Worm (Caenorhabditis elegans) whole organism, L2 larva: ENCODE results near the gene col-127.

Experiments used
- C34F6.9 ChIP-seq: fragments of 150-350 bp; optimal IDR thresholded peaks from 2 replicates; lab custom pipeline; 2014; ENCODE audit warnings: missing biosample characterization, missing genetic modification characterization
- Y55F3AM.14 ChIP-seq: fragments of 200-800 bp; sonication (Bioruptor generic); optimal IDR thresholded peaks from 2 replicates; lab custom pipeline; 2018; ENCODE audit warnings: mild to moderate bottlenecking, missing genetic modification characterization, missing compliant biosample characterization
- ZK546.5 ChIP-seq: sonication (generic microtip); optimal IDR thresholded peaks from 2 replicates; lab custom pipeline; 2017; ENCODE audit warnings: missing biosample characterization, missing genetic modification characterization
- alr-1 ChIP-seq: fragments of 150-350 bp; optimal IDR thresholded peaks from 2 replicates; lab custom pipeline; 2014; ENCODE audit warnings: missing biosample characterization, missing genetic modification characterization
- aly-2 ChIP-seq: fragments of 150-350 bp; optimal IDR thresholded peaks from 2 replicates; lab custom pipeline; 2014; ENCODE audit warnings: missing biosample characterization, missing genetic modification characterization
- ama-1 ChIP-seq: fragments of 150-350 bp; optimal IDR thresholded peaks from 2 replicates; lab custom pipeline; 2018; ENCODE audit warnings: inconsistent platforms
- blmp-1 ChIP-seq: sonication (generic microtip); optimal IDR thresholded peaks from 2 replicates; lab custom pipeline; 2017; ENCODE audit warnings: missing genetic modification characterization, mild to moderate bottlenecking, missing compliant biosample characterization, antibody characterized with exemption, moderate library complexity; ENCODE audit not compliant: insufficient read depth
- ceh-16 ChIP-seq: fragments of 150-350 bp; optimal IDR thresholded peaks from 2 replicates; lab custom pipeline; 2014; ENCODE audit warnings: missing biosample characterization, missing genetic modification characterization
- crh-2 ChIP-seq: sonication (generic microtip); optimal IDR thresholded peaks from 2 replicates; lab custom pipeline; 2017; ENCODE audit warnings: missing biosample characterization, missing genetic modification characterization
- elt-3 ChIP-seq: sonication (generic microtip); optimal IDR thresholded peaks from 2 replicates; lab custom pipeline; 2017; ENCODE audit warnings: missing biosample characterization, missing genetic modification characterization
- fos-1 ChIP-seq: fragments of 150-350 bp; optimal IDR thresholded peaks from 2 replicates; lab custom pipeline; 2014; ENCODE audit warnings: missing biosample characterization, missing genetic modification characterization
- gmeb-1 ChIP-seq: fragments of 150-350 bp; optimal IDR thresholded peaks from 2 replicates; lab custom pipeline; 2014; ENCODE audit warnings: missing biosample characterization, missing genetic modification characterization
- lin-39 ChIP-seq: fragments of 150-350 bp; optimal IDR thresholded peaks from 2 replicates; lab custom pipeline; 2014; ENCODE audit warnings: missing biosample characterization, missing genetic modification reagents, missing genetic modification characterization
- lsy-2 ChIP-seq, 2 experiments: fragments of 150-350 bp in 1 of 2; sonication (generic microtip) in 1 of 2; optimal IDR thresholded peaks; 2 replicates each; lab custom pipeline; 2014 to 2017; ENCODE audit warnings: missing biosample characterization in 2 of 2, missing genetic modification characterization in 2 of 2
- mab-5 ChIP-seq: fragments of 150-350 bp; optimal IDR thresholded peaks from 2 replicates; lab custom pipeline; 2014; ENCODE audit warnings: missing biosample characterization, missing genetic modification characterization
- mdl-1 ChIP-seq, 2 experiments: fragments of 150-350 bp in 1 of 2; sonication (generic microtip) in 1 of 2; optimal IDR thresholded peaks; 2 replicates each; lab custom pipeline; 2017; ENCODE audit warnings: missing biosample characterization in 2 of 2, missing genetic modification characterization in 2 of 2
- nhr-10 ChIP-seq: sonication (generic microtip); optimal IDR thresholded peaks from 2 replicates; lab custom pipeline; 2017; ENCODE audit warnings: missing biosample characterization, missing genetic modification characterization
- nhr-11 ChIP-seq: fragments of 150-350 bp; optimal IDR thresholded peaks from 2 replicates; lab custom pipeline; 2014; ENCODE audit warnings: missing biosample characterization, missing genetic modification characterization
- nhr-12 ChIP-seq: fragments of 150-350 bp; optimal IDR thresholded peaks from 2 replicates; lab custom pipeline; 2014; ENCODE audit warnings: missing biosample characterization, missing genetic modification characterization
- nhr-129 ChIP-seq: fragments of 150-350 bp; optimal IDR thresholded peaks from 2 replicates; lab custom pipeline; 2014; ENCODE audit warnings: missing biosample characterization, missing genetic modification characterization
- nhr-23 ChIP-seq: fragments of 150-350 bp; optimal IDR thresholded peaks from 2 replicates; lab custom pipeline; 2014; ENCODE audit warnings: missing biosample characterization, missing genetic modification reagents, missing genetic modification characterization
- nhr-237 ChIP-seq: fragments of 150-350 bp; optimal IDR thresholded peaks from 2 replicates; lab custom pipeline; 2014; ENCODE audit warnings: missing biosample characterization, missing genetic modification characterization
- nhr-6 ChIP-seq: fragments of 150-350 bp; optimal IDR thresholded peaks from 2 replicates; lab custom pipeline; 2014; ENCODE audit warnings: missing biosample characterization, missing genetic modification characterization
- nhr-77 ChIP-seq: fragments of 150-350 bp; optimal IDR thresholded peaks from 2 replicates; lab custom pipeline; 2014; ENCODE audit warnings: missing biosample characterization, missing genetic modification characterization
- peb-1 ChIP-seq: fragments of 150-350 bp; optimal IDR thresholded peaks from 2 replicates; lab custom pipeline; 2014; ENCODE audit warnings: missing biosample characterization, missing genetic modification characterization
- sem-4 ChIP-seq: fragments of 150-350 bp; optimal IDR thresholded peaks from 2 replicates; lab custom pipeline; 2014; ENCODE audit warnings: missing biosample characterization, missing genetic modification reagents, missing genetic modification characterization
- skn-1 ChIP-seq: sonication (generic microtip); optimal IDR thresholded peaks from 2 replicates; lab custom pipeline; 2017; ENCODE audit warnings: missing biosample characterization, missing genetic modification characterization
- sma-3 ChIP-seq: sonication (generic microtip); optimal IDR thresholded peaks from 2 replicates; lab custom pipeline; 2016; ENCODE audit warnings: missing genetic modification reagents, missing genetic modification characterization, missing compliant biosample characterization
- sma-9 ChIP-seq, 2 experiments: fragments of 150-350 bp in 1 of 2; sonication (generic microtip) in 1 of 2; optimal IDR thresholded peaks; 2 replicates each; lab custom pipeline; 2014 to 2016; ENCODE audit warnings: missing genetic modification characterization in 2 of 2, mild to moderate bottlenecking in 1 of 2, missing biosample characterization in 1 of 2, missing compliant biosample characterization in 1 of 2, missing genetic modification reagents in 1 of 2, moderate library complexity in 1 of 2
- unc-39 ChIP-seq: fragments of 150-350 bp; optimal IDR thresholded peaks from 2 replicates; lab custom pipeline; 2014; ENCODE audit warnings: missing biosample characterization, missing genetic modification characterization
- unc-55 ChIP-seq: fragments of 150-350 bp; sonication (generic microtip); optimal IDR thresholded peaks from 3 replicates; lab custom pipeline; 2014; ENCODE audit warnings: missing biosample characterization, missing genetic modification reagents, missing genetic modification characterization
- unc-62 ChIP-seq: fragments of 150-350 bp; optimal IDR thresholded peaks from 2 replicates; lab custom pipeline; 2014; ENCODE audit warnings: missing biosample characterization, missing genetic modification reagents, missing genetic modification characterization
- ztf-1 ChIP-seq: fragments of 200-800 bp; sonication (Bioruptor generic); conservative IDR thresholded peaks from 2 replicates; pipeline ENCODE4 v1.3.6; 2022; ENCODE audit warnings: missing genetic modification characterization, missing compliant biosample characterization
- ztf-11 ChIP-seq: sonication (generic microtip); optimal IDR thresholded peaks from 2 replicates; lab custom pipeline; 2017; ENCODE audit warnings: missing biosample characterization, missing genetic modification characterization

col-127 gene

ce11 chrIV:11296787-11297186, 30.8 kb upstream of the col-127 start, which contains the start of gene mttu-1:
Gene mttu-1 (minus strand): TSS chrIV:11296887.
- TF ChIP-seq unc-62: no peak
- TF ChIP-seq crh-2: no peak
- no peak for TF ChIP-seq nhr-12
- TF ChIP-seq ceh-16 (tag; lab: Kevin White, UChicago): no peak
- TF ChIP-seq aly-2 (tag; lab: Kevin White, UChicago): no peak
- no peak for TF ChIP-seq blmp-1 (tag; lab: Kevin White, UChicago)
- TF ChIP-seq lin-39 (tag; lab: Kevin White, UChicago): no peak
- TF ChIP-seq mab-5 (tag; lab: Kevin White, UChicago): no peak
- TF ChIP-seq skn-1 (tag; lab: Kevin White, UChicago): no peak
- TF ChIP-seq nhr-10 (tag; lab: Kevin White, UChicago): no peak
- TF ChIP-seq ama-1: no peak
- TF ChIP-seq nhr-237: no peak
- TF ChIP-seq, all 48 proteins: peak for 0

- TF ChIP-seq ZK546.5 (tag; lab: Kevin White, UChicago) (no peak), unc-55 (GFP tag; lab: Kevin White, UChicago) (no peak), nhr-23 (tag; lab: Kevin White, UChicago) (no peak), gmeb-1 (tag; lab: Kevin White, UChicago) (peak; percentile 45), ama-1 (no peak), ztf-1 (GFP tag; lab: Robert Waterston, UW) (no peak), elt-3 (tag; lab: Kevin White, UChicago) (no peak), unc-39 (tag; lab: Kevin White, UChicago) (no peak), nhr-11 (no peak), nhr-6 (tag; lab: Kevin White, UChicago) (no peak), aly-2 (tag; lab: Kevin White, UChicago) (no peak), lsy-2 (tag; optimal IDR thresholded peaks at IDR 0.05; lab: Kevin White, UChicago) (no peak), crh-2 (peak; percentile 58), sma-9 (GFP tag; optimal IDR thresholded peaks at IDR 0.05; lab: Kevin White, UChicago) (peak; percentile 20), sma-9 (tag; optimal IDR thresholded peaks at IDR 0.05; lab: Kevin White, UChicago) (no peak), nhr-77 (tag; lab: Kevin White, UChicago) (no peak), sma-3 (no peak), nhr-237 (no peak), nhr-10 (tag; lab: Kevin White, UChicago) (no peak), skn-1 (tag; lab: Kevin White, UChicago) (peak; percentile 23), fos-1 (tag; lab: Kevin White, UChicago) (peak; percentile 98), nhr-12 (no peak), C34F6.9 (tag; lab: Kevin White, UChicago) (no peak), ztf-11 (tag; lab: Kevin White, UChicago) (no peak)
Measured at ce11 chrIV:11288965-11289364, 23.0 kb upstream of the col-127 start.

ce11 chrIV:11287511-11287910, 21.5 kb upstream of the col-127 start, which contains the start of gene F54D1.6:
Gene F54D1.6 (plus strand): TSS chrIV:11287811.
- TF ChIP-seq nhr-129 (no peak), unc-62 (no peak), blmp-1 (tag; lab: Kevin White, UChicago) (no peak), peb-1 (tag; lab: Kevin White, UChicago) (no peak), nhr-77 (tag; lab: Kevin White, UChicago) (no peak), elt-3 (tag; lab: Kevin White, UChicago) (no peak), ama-1 (no peak), unc-55 (GFP tag; lab: Kevin White, UChicago) (no peak), sem-4 (tag; lab: Kevin White, UChicago) (no peak), nhr-23 (tag; lab: Kevin White, UChicago) (no peak), mdl-1 (tag; optimal IDR thresholded peaks at IDR 0.05; lab: Kevin White, UChicago) (no peak), lin-39 (tag; lab: Kevin White, UChicago) (no peak), ztf-1 (GFP tag; lab: Robert Waterston, UW) (no peak), alr-1 (tag; lab: Kevin White, UChicago) (no peak), fos-1 (tag; lab: Kevin White, UChicago) (no peak), Y55F3AM.14 (GFP tag; lab: Kevin White, UChicago) (no peak), crh-2 (no peak)
- TF ChIP-seq, all 48 proteins: peak for 0

- TF ChIP-seq ZK546.5 (tag; lab: Kevin White, UChicago): no peak
- peak; percentile 66 for TF ChIP-seq fos-1 (tag; lab: Kevin White, UChicago)
Measured at ce11 chrIV:11286112-11286511, 20.1 kb upstream of the col-127 start.
